Worm (Caenorhabditis elegans) whole organism, L2 larva: ENCODE results near the gene F55B11.6.

ENCODE experiments used
- C34F6.9 ChIP-seq: fragments of 150-350 bp; optimal IDR thresholded peaks from 2 replicates; lab custom pipeline; 2014; ENCODE audit warnings: missing biosample characterization, missing genetic modification characterization
- F13H6.1 ChIP-seq: sonication (generic microtip); optimal IDR thresholded peaks from 2 replicates; lab custom pipeline; 2016; ENCODE audit warnings: missing genetic modification characterization, missing compliant biosample characterization
- R02D3.7 ChIP-seq: fragments of 150-350 bp; optimal IDR thresholded peaks from 2 replicates; lab custom pipeline; 2014; ENCODE audit warnings: missing biosample characterization, missing genetic modification characterization
- Y55F3AM.14 ChIP-seq: fragments of 200-800 bp; sonication (Bioruptor generic); optimal IDR thresholded peaks from 2 replicates; lab custom pipeline; 2018; ENCODE audit warnings: mild to moderate bottlenecking, missing genetic modification characterization, missing compliant biosample characterization
- ZK546.5 ChIP-seq: sonication (generic microtip); optimal IDR thresholded peaks from 2 replicates; lab custom pipeline; 2017; ENCODE audit warnings: missing biosample characterization, missing genetic modification characterization
- aly-2 ChIP-seq: fragments of 150-350 bp; optimal IDR thresholded peaks from 2 replicates; lab custom pipeline; 2014; ENCODE audit warnings: missing biosample characterization, missing genetic modification characterization
- ama-1 ChIP-seq: fragments of 150-350 bp; optimal IDR thresholded peaks from 2 replicates; lab custom pipeline; 2018; ENCODE audit warnings: inconsistent platforms
- blmp-1 ChIP-seq: sonication (generic microtip); optimal IDR thresholded peaks from 2 replicates; lab custom pipeline; 2017; ENCODE audit warnings: missing genetic modification characterization, mild to moderate bottlenecking, missing compliant biosample characterization, antibody characterized with exemption, moderate library complexity; ENCODE audit not compliant: insufficient read depth
- ceh-16 ChIP-seq: fragments of 150-350 bp; optimal IDR thresholded peaks from 2 replicates; lab custom pipeline; 2014; ENCODE audit warnings: missing biosample characterization, missing genetic modification characterization
- ceh-82 ChIP-seq: fragments of 150-350 bp; optimal IDR thresholded peaks from 2 replicates; lab custom pipeline; 2014; ENCODE audit warnings: missing biosample characterization, missing genetic modification characterization
- crh-2 ChIP-seq: sonication (generic microtip); optimal IDR thresholded peaks from 2 replicates; lab custom pipeline; 2017; ENCODE audit warnings: missing biosample characterization, missing genetic modification characterization
- elt-1 ChIP-seq: fragments of 150-350 bp; optimal IDR thresholded peaks from 2 replicates; lab custom pipeline; 2014; ENCODE audit warnings: missing biosample characterization, missing genetic modification characterization
- fos-1 ChIP-seq: fragments of 150-350 bp; optimal IDR thresholded peaks from 2 replicates; lab custom pipeline; 2014; ENCODE audit warnings: missing biosample characterization, missing genetic modification characterization
- lin-11 ChIP-seq: fragments of 150-350 bp; sonication (generic microtip); optimal IDR thresholded peaks from 2 replicates; lab custom pipeline; 2014; ENCODE audit warnings: missing biosample characterization, missing genetic modification characterization, inconsistent platforms, mixed read lengths
- lin-39 ChIP-seq: fragments of 150-350 bp; optimal IDR thresholded peaks from 2 replicates; lab custom pipeline; 2014; ENCODE audit warnings: missing biosample characterization, missing genetic modification reagents, missing genetic modification characterization
- lsy-2 ChIP-seq, 2 experiments: fragments of 150-350 bp in 1 of 2; sonication (generic microtip) in 1 of 2; optimal IDR thresholded peaks; 2 replicates each; lab custom pipeline; 2014 to 2017; ENCODE audit warnings: missing biosample characterization in 2 of 2, missing genetic modification characterization in 2 of 2
- mab-5 ChIP-seq: fragments of 150-350 bp; optimal IDR thresholded peaks from 2 replicates; lab custom pipeline; 2014; ENCODE audit warnings: missing biosample characterization, missing genetic modification characterization
- mbf-1 ChIP-seq: sonication (generic microtip); optimal IDR thresholded peaks from 2 replicates; lab custom pipeline; 2017; ENCODE audit warnings: missing biosample characterization, missing genetic modification characterization
- mdl-1 ChIP-seq, 2 experiments: fragments of 150-350 bp in 1 of 2; sonication (generic microtip) in 1 of 2; optimal IDR thresholded peaks; 2 replicates each; lab custom pipeline; 2017; ENCODE audit warnings: missing biosample characterization in 2 of 2, missing genetic modification characterization in 2 of 2
- nhr-10 ChIP-seq: sonication (generic microtip); optimal IDR thresholded peaks from 2 replicates; lab custom pipeline; 2017; ENCODE audit warnings: missing biosample characterization, missing genetic modification characterization
- nhr-12 ChIP-seq: fragments of 150-350 bp; optimal IDR thresholded peaks from 2 replicates; lab custom pipeline; 2014; ENCODE audit warnings: missing biosample characterization, missing genetic modification characterization
- nhr-129 ChIP-seq: fragments of 150-350 bp; optimal IDR thresholded peaks from 2 replicates; lab custom pipeline; 2014; ENCODE audit warnings: missing biosample characterization, missing genetic modification characterization
- nhr-23 ChIP-seq: fragments of 150-350 bp; optimal IDR thresholded peaks from 2 replicates; lab custom pipeline; 2014; ENCODE audit warnings: missing biosample characterization, missing genetic modification reagents, missing genetic modification characterization
- nhr-25 ChIP-seq: fragments of 150-350 bp; sonication (generic microtip); optimal IDR thresholded peaks from 3 replicates; lab custom pipeline; 2014; ENCODE audit warnings: missing biosample characterization, missing genetic modification characterization
- nhr-6 ChIP-seq: fragments of 150-350 bp; optimal IDR thresholded peaks from 2 replicates; lab custom pipeline; 2014; ENCODE audit warnings: missing biosample characterization, missing genetic modification characterization
- nhr-77 ChIP-seq: fragments of 150-350 bp; optimal IDR thresholded peaks from 2 replicates; lab custom pipeline; 2014; ENCODE audit warnings: missing biosample characterization, missing genetic modification characterization
- peb-1 ChIP-seq: fragments of 150-350 bp; optimal IDR thresholded peaks from 2 replicates; lab custom pipeline; 2014; ENCODE audit warnings: missing biosample characterization, missing genetic modification characterization
- sem-4 ChIP-seq: fragments of 150-350 bp; optimal IDR thresholded peaks from 2 replicates; lab custom pipeline; 2014; ENCODE audit warnings: missing biosample characterization, missing genetic modification reagents, missing genetic modification characterization
- skn-1 ChIP-seq: sonication (generic microtip); optimal IDR thresholded peaks from 2 replicates; lab custom pipeline; 2017; ENCODE audit warnings: missing biosample characterization, missing genetic modification characterization
- sma-3 ChIP-seq: sonication (generic microtip); optimal IDR thresholded peaks from 2 replicates; lab custom pipeline; 2016; ENCODE audit warnings: missing genetic modification reagents, missing genetic modification characterization, missing compliant biosample characterization
- unc-62 ChIP-seq: fragments of 150-350 bp; optimal IDR thresholded peaks from 2 replicates; lab custom pipeline; 2014; ENCODE audit warnings: missing biosample characterization, missing genetic modification reagents, missing genetic modification characterization
- zag-1 ChIP-seq: fragments of 150-350 bp; optimal IDR thresholded peaks from 2 replicates; lab custom pipeline; 2014; ENCODE audit warnings: missing biosample characterization, missing genetic modification characterization
- ztf-1 ChIP-seq: fragments of 200-800 bp; sonication (Bioruptor generic); conservative IDR thresholded peaks from 2 replicates; pipeline ENCODE4 v1.3.6; 2022; ENCODE audit warnings: missing genetic modification characterization, missing compliant biosample characterization
- ztf-4 ChIP-seq: fragments of 150-350 bp; optimal IDR thresholded peaks from 2 replicates; lab custom pipeline; 2014; ENCODE audit warnings: missing biosample characterization, missing genetic modification characterization

Gene F55B11.6

ce11 chrIV:14389070-14389469 is 28.0 kb downstream of the F55B11.6 start:
- no peak for TF ChIP-seq ztf-4 (tag; lab: Kevin White, UChicago)
- peak; percentile 10 for TF ChIP-seq ceh-16
- TF ChIP-seq nhr-129 (tag; lab: Kevin White, UChicago): peak; percentile 65
- TF ChIP-seq nhr-25 (tag; lab: Kevin White, UChicago): peak; percentile 35
- TF ChIP-seq skn-1: no peak
- peak; percentile 47 for TF ChIP-seq blmp-1
- TF ChIP-seq fos-1 (tag; lab: Kevin White, UChicago): peak; percentile 10

DNA sequence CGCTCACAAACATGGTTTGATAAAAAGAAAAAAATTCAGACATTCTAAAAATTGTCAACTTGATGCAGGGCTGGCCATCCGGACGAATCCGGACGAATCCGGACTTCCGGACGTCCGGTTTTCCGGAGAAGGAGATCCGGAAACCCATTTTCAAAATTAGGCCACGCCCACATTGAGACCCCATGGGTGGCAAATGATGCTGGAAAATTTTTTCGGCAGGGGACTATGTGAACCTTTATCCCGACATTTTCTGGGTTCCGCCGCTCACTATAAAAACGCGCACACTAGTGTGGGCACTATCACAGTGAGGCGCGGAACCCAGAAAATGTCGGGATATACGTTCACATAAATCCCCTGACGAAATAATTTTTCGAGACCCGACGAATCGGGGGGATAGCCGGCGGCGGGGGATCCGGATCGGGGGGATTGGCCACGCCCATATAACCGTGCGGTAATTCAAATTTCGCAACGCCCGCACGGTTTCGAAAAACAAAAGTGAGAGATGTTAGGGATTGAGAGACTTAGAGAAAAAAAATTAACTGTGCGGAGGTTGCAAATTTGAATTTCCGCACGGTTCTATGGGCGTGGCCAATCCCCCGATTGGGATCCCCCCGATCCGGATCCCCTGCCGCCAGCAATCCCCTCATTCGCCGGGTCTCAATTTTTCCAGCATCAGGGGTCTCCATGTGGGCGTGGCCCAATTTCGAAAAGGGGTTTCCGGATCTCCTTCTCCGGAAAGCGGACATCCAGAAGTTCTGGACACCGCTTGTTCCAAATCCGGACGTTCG is 29.1 kb downstream of the F55B11.6 start:
- TF ChIP-seq lin-11 (tag; lab: Kevin White, UChicago): no peak
- TF ChIP-seq ztf-4 (tag; lab: Kevin White, UChicago): no peak
- TF ChIP-seq mab-5 (tag; lab: Kevin White, UChicago): no peak
- TF ChIP-seq nhr-77: no peak
- TF ChIP-seq Y55F3AM.14 (GFP tag; lab: Kevin White, UChicago): no peak
- no peak for TF ChIP-seq C34F6.9 (tag; lab: Kevin White, UChicago)
- TF ChIP-seq aly-2 (tag; lab: Kevin White, UChicago): no peak
- no peak for TF ChIP-seq crh-2 (tag; lab: Kevin White, UChicago)
- no peak for TF ChIP-seq nhr-23 (tag; lab: Kevin White, UChicago)
- no peak for TF ChIP-seq mdl-1 (tag; optimal IDR thresholded peaks at IDR 0.05; lab: Kevin White, UChicago)
- no peak for TF ChIP-seq ama-1 (lab: Kevin White, UChicago)
- no peak for TF ChIP-seq elt-1 (tag; lab: Kevin White, UChicago)
- no peak for TF ChIP-seq sma-3 (GFP tag; lab: Kevin White, UChicago)
- no peak for TF ChIP-seq skn-1
- no peak for TF ChIP-seq fos-1 (tag; lab: Kevin White, UChicago)
- TF ChIP-seq lin-39 (tag; lab: Kevin White, UChicago): no peak
- no peak for TF ChIP-seq ZK546.5 (tag; lab: Kevin White, UChicago)

DNA sequence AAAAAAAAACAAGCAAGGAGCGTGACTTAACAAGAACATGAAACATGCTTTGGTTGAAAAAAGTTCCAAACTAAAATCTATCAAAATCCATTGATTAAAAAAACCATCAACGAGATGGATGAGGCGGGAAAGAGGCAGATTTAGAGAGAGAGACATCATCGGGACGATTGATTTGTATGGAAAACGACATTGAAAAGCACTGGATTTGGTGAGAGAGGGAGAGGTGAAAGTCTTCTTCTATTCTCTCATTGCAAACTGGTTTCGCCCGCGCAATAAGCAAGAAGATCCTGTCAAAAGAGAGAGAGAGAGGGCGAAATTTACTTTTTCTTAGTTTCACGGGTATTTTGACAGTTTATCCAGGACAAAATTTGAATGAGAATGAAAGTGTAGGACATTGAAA is 31.9 kb downstream of the F55B11.6 start:
- TF ChIP-seq nhr-129 (tag; lab: Kevin White, UChicago) (peak; percentile 14), skn-1 (no peak)

- TF ChIP-seq F13H6.1 (no peak), nhr-129 (tag; lab: Kevin White, UChicago) (no peak), ceh-16 (no peak), aly-2 (tag; lab: Kevin White, UChicago) (no peak), blmp-1 (no peak), mbf-1 (tag; lab: Kevin White, UChicago) (no peak), nhr-12 (no peak), lin-39 (tag; lab: Kevin White, UChicago) (no peak), crh-2 (tag; lab: Kevin White, UChicago) (no peak), ama-1 (lab: Kevin White, UChicago) (no peak), mab-5 (tag; lab: Kevin White, UChicago) (no peak), nhr-25 (tag; lab: Kevin White, UChicago) (no peak), fos-1 (tag; lab: Kevin White, UChicago) (no peak), ztf-1 (GFP tag; lab: Robert Waterston, UW) (no peak), ceh-82 (tag; lab: Kevin White, UChicago) (no peak)
Observed at ce11 chrIV:14384194-14384593, 32.8 kb downstream of the F55B11.6 start.

- TF ChIP-seq nhr-10 (tag; lab: Kevin White, UChicago): no peak
- TF ChIP-seq nhr-77: no peak
- no peak for TF ChIP-seq Y55F3AM.14 (GFP tag; lab: Kevin White, UChicago)
- no peak for TF ChIP-seq nhr-12
- TF ChIP-seq mdl-1 (tag; optimal IDR thresholded peaks at IDR 0.05; lab: Kevin White, UChicago): no peak
- no peak for TF ChIP-seq zag-1 (tag; lab: Kevin White, UChicago)
- no peak for TF ChIP-seq ceh-16
- TF ChIP-seq crh-2 (tag; lab: Kevin White, UChicago): no peak
- no peak for TF ChIP-seq ZK546.5 (tag; lab: Kevin White, UChicago)
- no peak for TF ChIP-seq mbf-1 (tag; lab: Kevin White, UChicago)
- no peak for TF ChIP-seq peb-1
- no peak for TF ChIP-seq lsy-2 (tag; optimal IDR thresholded peaks at IDR 0.05; lab: Kevin White, UChicago)
- no peak for TF ChIP-seq unc-62 (GFP tag; lab: Kevin White, UChicago)
- TF ChIP-seq lin-39 (tag; lab: Kevin White, UChicago): no peak
- no peak for TF ChIP-seq nhr-6 (tag; lab: Kevin White, UChicago)
- TF ChIP-seq nhr-129 (tag; lab: Kevin White, UChicago): no peak
- no peak for TF ChIP-seq sem-4 (tag; lab: Kevin White, UChicago)
- no peak for TF ChIP-seq R02D3.7 (tag; lab: Kevin White, UChicago)
Observed at ce11 chrIV:14383474-14383873, 33.6 kb downstream of the F55B11.6 start, which contains the start of gene paqr-3. paqr-3 (minus strand) TSS chrIV:14383683.
